Worm (Caenorhabditis elegans): Measurements from ENCODE around the gene znf-598.
A peak's percentile ranks its signal among the peaks of the same experiment; 100 is the strongest.

The znf-598 gene

ce11 chrII:7002956-7003357 lies 22.6 kb upstream of the znf-598 start:
- TF ChIP-seq med-1 (GFP tag; optimal IDR thresholded peaks at IDR 0.05; ENCODE audit: insufficient read depth): no peak
- peak; percentile 71; the same call in 1 of the 2 replicates for TF ChIP-seq flt-1 (GFP tag; IDR thresholded peaks at IDR 0.05)
- peak; percentile 58; the same call in 1 of the 2 replicates for TF ChIP-seq klf-2 (GFP tag; conservative IDR thresholded peaks at IDR 0.05)
- no peak for TF ChIP-seq tab-1 (GFP tag; IDR thresholded peaks at IDR 0.05)
- TF ChIP-seq ztf-23 (GFP tag; IDR thresholded peaks at IDR 0.05): peak; percentile 71; the same call in 1 of the 2 replicates
- no peak for TF ChIP-seq ztf-29 (GFP tag; IDR thresholded peaks at IDR 0.05)
- no peak for TF ChIP-seq T22C8.4 (GFP tag; IDR thresholded peaks at IDR 0.05)
- TF ChIP-seq cog-1 (tag; optimal IDR thresholded peaks at IDR 0.05): no peak
- TF ChIP-seq ref-1 (GFP tag; conservative IDR thresholded peaks at IDR 0.05): no peak

DNA sequence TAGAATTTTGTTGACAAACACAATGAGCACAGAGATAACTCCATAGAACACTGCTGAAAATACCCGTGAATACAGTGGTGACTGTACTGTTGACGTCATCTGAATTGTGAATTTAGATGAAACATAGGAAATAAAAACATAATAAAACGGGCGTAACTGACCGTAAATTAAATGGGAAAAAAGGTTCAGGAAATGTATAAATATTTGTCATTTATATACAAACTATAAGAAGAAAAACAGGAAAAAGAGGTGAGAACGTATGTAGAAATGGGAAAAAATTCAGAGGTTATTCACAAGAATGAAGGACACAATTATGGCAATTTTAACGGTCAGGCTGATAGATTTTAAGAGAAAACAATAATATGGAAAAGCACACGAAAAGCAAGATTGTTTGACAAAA lies 13.0 kb upstream of the znf-598 start, which contains the start of gene sqv-7:
sqv-7 (minus strand) TSS at position 101 of the 400 bp plus-strand sequence.
- TF ChIP-seq cog-1 (tag; optimal IDR thresholded peaks at IDR 0.05) (no peak), tab-1 (GFP tag; IDR thresholded peaks at IDR 0.05) (no peak), T22C8.4 (GFP tag; IDR thresholded peaks at IDR 0.05) (no peak), ztf-29 (GFP tag; IDR thresholded peaks at IDR 0.05) (no peak)

ce11 chrII:7022370-7023001 lies 3.1 kb upstream of the znf-598 start, which contains the start of the genes lst-6 and lst-5:
Gene lst-6, minus strand, starts transcription at chrII:7022509.
Gene lst-5, plus strand, starts transcription at chrII:7022913.
- TF ChIP-seq flt-1 (GFP tag; IDR thresholded peaks at IDR 0.05) (no peak; the same call in 1 of the 2 replicates), med-1 (GFP tag; optimal IDR thresholded peaks at IDR 0.05; ENCODE audit: insufficient read depth) (peak; percentile 10)

- TF ChIP-seq flt-1 (GFP tag; IDR thresholded peaks at IDR 0.05): no peak
- TF ChIP-seq ztf-29 (GFP tag; IDR thresholded peaks at IDR 0.05): no peak
- TF ChIP-seq T22C8.4 (GFP tag; IDR thresholded peaks at IDR 0.05): no peak
- TF ChIP-seq tab-1 (GFP tag; IDR thresholded peaks at IDR 0.05): no peak
- TF ChIP-seq ztf-23 (GFP tag; IDR thresholded peaks at IDR 0.05): no peak
- TF ChIP-seq ref-1 (GFP tag; conservative IDR thresholded peaks at IDR 0.05): no peak
- TF ChIP-seq med-1 (GFP tag; optimal IDR thresholded peaks at IDR 0.05; ENCODE audit: insufficient read depth): no peak
- no peak for TF ChIP-seq klf-2 (GFP tag; conservative IDR thresholded peaks at IDR 0.05)
- TF ChIP-seq cog-1 (tag; optimal IDR thresholded peaks at IDR 0.05): no peak
These were observed 3.9 kb downstream of the znf-598 start for ce11 chrII:7029524-7029923.

DNA sequence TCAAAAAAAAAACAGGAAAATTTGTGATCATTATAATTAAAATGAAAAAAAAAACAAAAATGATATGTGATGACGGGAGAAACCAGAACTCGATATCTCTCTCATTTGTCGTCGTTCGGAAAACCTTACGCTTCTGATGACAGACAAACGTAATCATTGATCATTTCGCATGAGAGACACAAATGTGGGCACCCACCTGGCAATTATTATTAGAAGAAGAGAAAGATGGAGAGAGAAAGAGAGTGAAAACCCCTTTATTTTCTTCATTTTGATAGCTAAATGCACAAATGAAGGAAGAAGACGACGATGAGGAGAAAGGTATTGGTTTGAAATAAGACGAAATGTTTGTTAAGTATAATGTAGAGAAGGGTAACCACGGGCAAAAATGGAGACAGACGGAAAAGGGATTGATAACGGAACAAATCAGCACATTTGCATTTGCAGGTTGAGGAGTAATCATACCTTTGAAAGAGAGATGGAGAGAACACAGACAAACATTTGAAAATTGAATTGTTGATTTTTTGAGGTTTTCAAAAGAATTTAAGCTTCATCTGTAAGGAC lies 5.6 kb downstream of the znf-598 start:
- TF ChIP-seq klf-2 (GFP tag; conservative IDR thresholded peaks at IDR 0.05) (no peak), ztf-23 (GFP tag; IDR thresholded peaks at IDR 0.05) (no peak), T22C8.4 (GFP tag; IDR thresholded peaks at IDR 0.05) (no peak), tab-1 (GFP tag; IDR thresholded peaks at IDR 0.05) (no peak), med-1 (GFP tag; optimal IDR thresholded peaks at IDR 0.05; ENCODE audit: insufficient read depth) (no peak), flt-1 (GFP tag; IDR thresholded peaks at IDR 0.05) (no peak), ztf-29 (GFP tag; IDR thresholded peaks at IDR 0.05) (no peak), cog-1 (tag; optimal IDR thresholded peaks at IDR 0.05) (no peak), ref-1 (GFP tag; conservative IDR thresholded peaks at IDR 0.05) (no peak)

DNA sequence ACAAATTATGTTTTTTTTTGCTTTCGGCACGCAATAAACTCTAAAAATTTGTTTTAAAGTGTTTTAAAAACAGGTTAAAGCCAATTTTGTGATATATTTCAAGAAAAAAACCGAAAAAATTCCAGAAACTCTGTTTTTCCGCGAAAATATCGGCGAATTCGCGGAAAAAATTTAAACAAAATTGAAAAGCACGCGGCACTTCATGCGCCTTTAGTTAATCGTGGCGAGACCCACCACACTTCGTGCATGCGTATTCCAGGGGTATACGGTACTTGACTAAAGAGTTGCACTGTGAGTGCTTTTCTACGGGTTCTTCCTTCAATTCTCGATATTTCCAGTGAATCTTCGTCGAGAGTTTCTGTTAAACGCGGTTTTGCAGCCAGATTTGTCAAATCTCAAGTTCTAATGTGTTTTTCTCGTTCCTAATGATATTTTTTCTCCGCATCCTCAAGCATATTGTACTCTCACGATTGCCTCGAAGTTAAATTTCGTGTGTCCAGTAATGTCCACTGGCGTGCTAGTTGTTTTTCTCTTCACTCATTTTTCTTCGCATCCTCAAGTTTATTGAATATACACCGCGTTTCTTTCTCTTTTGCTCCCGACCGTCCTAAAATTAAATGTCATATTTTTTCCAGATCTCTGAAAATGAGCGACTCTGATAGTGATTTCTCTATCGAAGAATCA lies 12.2 kb downstream of the znf-598 start, which contains the start of gene cin-4:
cin-4 (plus strand) TSS at position 634 of the 684 bp plus-strand sequence.
- TF ChIP-seq cog-1 (tag; optimal IDR thresholded peaks at IDR 0.05) (no peak), med-1 (GFP tag; optimal IDR thresholded peaks at IDR 0.05; ENCODE audit: insufficient read depth) (no peak), klf-2 (GFP tag; conservative IDR thresholded peaks at IDR 0.05) (no peak), T22C8.4 (GFP tag; IDR thresholded peaks at IDR 0.05) (no peak), ztf-29 (GFP tag; IDR thresholded peaks at IDR 0.05) (no peak), ref-1 (GFP tag; conservative IDR thresholded peaks at IDR 0.05) (no peak), flt-1 (GFP tag; IDR thresholded peaks at IDR 0.05) (no peak), tab-1 (GFP tag; IDR thresholded peaks at IDR 0.05) (no peak), ztf-23 (GFP tag; IDR thresholded peaks at IDR 0.05) (no peak)

DNA sequence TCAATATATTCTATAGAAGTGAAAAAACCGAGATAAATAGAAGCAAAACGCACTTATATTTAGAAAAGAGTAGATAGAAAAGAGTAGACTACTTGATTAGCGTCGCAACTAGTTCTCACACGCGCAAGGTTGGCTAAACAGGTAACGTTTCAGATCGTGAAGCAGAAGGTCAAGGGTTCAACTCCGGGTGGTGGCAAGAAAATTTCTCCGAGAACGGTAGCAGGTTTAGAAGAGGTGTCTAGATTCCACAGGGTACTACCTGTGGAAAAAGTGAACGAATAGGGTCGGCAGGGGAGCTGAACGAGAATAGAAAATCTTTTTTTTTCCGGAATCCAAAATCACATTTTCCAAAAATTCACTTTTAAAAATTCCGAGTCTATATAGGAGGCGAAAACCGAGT lies 16.5 kb downstream of the znf-598 start:
- TF ChIP-seq ztf-23 (GFP tag; IDR thresholded peaks at IDR 0.05) (peak; percentile 49; the same call in 1 of the 2 replicates), ref-1 (GFP tag; conservative IDR thresholded peaks at IDR 0.05) (0 out of 2 replicates have a peak, but pooled peaks have one; percentile 34), flt-1 (GFP tag; IDR thresholded peaks at IDR 0.05) (peak; percentile 72; the same call in 1 of the 2 replicates), klf-2 (GFP tag; conservative IDR thresholded peaks at IDR 0.05) (0 out of 2 replicates have a peak, but pooled peaks have one; percentile 19), tab-1 (GFP tag; IDR thresholded peaks at IDR 0.05) (peak; percentile 15; the same call in 1 of the 2 replicates)

DNA sequence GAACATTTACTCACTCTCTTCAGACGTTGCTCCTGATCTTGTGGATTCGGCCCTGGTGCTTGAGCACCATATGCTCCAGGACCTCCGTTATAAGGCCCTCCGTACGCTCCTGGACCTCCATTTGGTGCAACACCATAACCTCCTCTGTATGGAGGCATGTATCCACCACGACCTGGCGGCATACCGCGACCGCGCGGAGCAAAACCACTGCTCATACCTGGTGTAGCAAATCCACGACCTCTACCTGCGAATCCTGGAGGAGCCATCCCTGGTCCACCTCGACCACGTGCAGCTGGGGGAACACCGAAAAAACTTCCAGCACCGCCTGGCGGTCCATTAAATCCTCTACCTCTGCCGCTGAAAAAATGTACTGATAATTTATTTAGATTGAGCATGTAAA lies 23.9 kb downstream of the znf-598 start:
- TF ChIP-seq flt-1 (GFP tag; IDR thresholded peaks at IDR 0.05) (no peak), tab-1 (GFP tag; IDR thresholded peaks at IDR 0.05) (0 out of 2 replicates have a peak, but pooled peaks have one; percentile 59)

- no peak for TF ChIP-seq ztf-29 (GFP tag; IDR thresholded peaks at IDR 0.05)
- no peak for TF ChIP-seq med-1 (GFP tag; optimal IDR thresholded peaks at IDR 0.05; ENCODE audit: insufficient read depth)
- no peak for TF ChIP-seq ref-1 (GFP tag; conservative IDR thresholded peaks at IDR 0.05)
- TF ChIP-seq T22C8.4 (GFP tag; IDR thresholded peaks at IDR 0.05): no peak
- TF ChIP-seq cog-1 (tag; optimal IDR thresholded peaks at IDR 0.05): no peak
- no peak for TF ChIP-seq tab-1 (GFP tag; IDR thresholded peaks at IDR 0.05)
- no peak for TF ChIP-seq klf-2 (GFP tag; conservative IDR thresholded peaks at IDR 0.05)
These were observed 24.6 kb downstream of the znf-598 start, which contains the start of the genes tcer-1 and ZK1127.5 for ce11 chrII:7050021-7050722. Gene tcer-1, minus strand, starts transcription at chrII:7050071. Gene ZK1127.5, plus strand, starts transcription at chrII:7050672.

Measured in whole organism, midembryonic.